Fruit fly (Drosophila melanogaster): ENCODE measurements around the gene CG7029.

CG7029 gene

dm6 chr3R:22718937-22719606 is 31.6 kb upstream of the CG7029 start:
- no peak for TF ChIP-seq Hr96 (GFP tag; optimal IDR thresholded peaks at IDR 0.05)
- no peak for TF ChIP-seq CG7101 (tag; optimal IDR thresholded peaks at IDR 0.05)
- TF ChIP-seq kay (GFP tag; ENCODE audit: borderline replicate concordance): no peak
- TF ChIP-seq Mnt (GFP tag; optimal IDR thresholded peaks at IDR 0.05): no peak

- TF ChIP-seq Hr96 (GFP tag; optimal IDR thresholded peaks at IDR 0.05): no peak
- TF ChIP-seq kay (GFP tag; ENCODE audit: borderline replicate concordance): no peak
- TF ChIP-seq bab1 (GFP tag; optimal IDR thresholded peaks at IDR 0.05): no peak
- no peak for TF ChIP-seq CG1620 (GFP tag; optimal IDR thresholded peaks at IDR 0.05)
- no peak for TF ChIP-seq cic (GFP tag; optimal IDR thresholded peaks at IDR 0.05)
- TF ChIP-seq CG11617 (GFP tag; optimal IDR thresholded peaks at IDR 0.05): no peak
- no peak for TF ChIP-seq ovo (GFP tag; optimal IDR thresholded peaks at IDR 0.05)
- TF ChIP-seq cnc (optimal IDR thresholded peaks at IDR 0.05): no peak
- no peak for TF ChIP-seq CG7101 (tag; optimal IDR thresholded peaks at IDR 0.05)
- no peak for TF ChIP-seq Mnt (GFP tag; optimal IDR thresholded peaks at IDR 0.05)
- TF ChIP-seq Crg-1 (GFP tag; optimal IDR thresholded peaks at IDR 0.05): no peak
- TF ChIP-seq CG12768 (GFP tag; optimal IDR thresholded peaks at IDR 0.05): no peak
- TF ChIP-seq CG14711 (tag; optimal IDR thresholded peaks at IDR 0.05): no peak
- TF ChIP-seq CG5204 (GFP tag; optimal IDR thresholded peaks at IDR 0.05): no peak
- TF ChIP-seq Clk (GFP tag; optimal IDR thresholded peaks at IDR 0.05): no peak
Observed at dm6 chr3R:22719607-22719949, 31.1 kb upstream of the CG7029 start.

dm6 chr3R:22720808-22721306 is 29.8 kb upstream of the CG7029 start, which contains the start of gene wge:
Gene wge, minus strand, starts transcription at chr3R:22721150.
- no peak for TF ChIP-seq Clk (GFP tag; optimal IDR thresholded peaks at IDR 0.05)
- TF ChIP-seq cic (GFP tag; optimal IDR thresholded peaks at IDR 0.05): no peak
- no peak for TF ChIP-seq pad (GFP tag; optimal IDR thresholded peaks at IDR 0.05)
- no peak for TF ChIP-seq cnc (optimal IDR thresholded peaks at IDR 0.05)
- TF ChIP-seq CG1620 (GFP tag; optimal IDR thresholded peaks at IDR 0.05): peak; percentile 9
- TF ChIP-seq CG12768 (GFP tag; optimal IDR thresholded peaks at IDR 0.05): peak; percentile 68
- peak; percentile 17 for TF ChIP-seq tj (GFP tag; optimal IDR thresholded peaks at IDR 0.05)
- no peak for TF ChIP-seq Crg-1 (GFP tag; optimal IDR thresholded peaks at IDR 0.05)
- TF ChIP-seq bab1 (GFP tag; optimal IDR thresholded peaks at IDR 0.05): peak; percentile 43
- peak; percentile 7 for TF ChIP-seq CG7101 (tag; optimal IDR thresholded peaks at IDR 0.05)
- TF ChIP-seq Hr96 (GFP tag; optimal IDR thresholded peaks at IDR 0.05): peak; percentile 29
- TF ChIP-seq kay (GFP tag; ENCODE audit: borderline replicate concordance): peak; percentile 99
- no peak for TF ChIP-seq CG5204 (GFP tag; optimal IDR thresholded peaks at IDR 0.05)
- peak; percentile 15 for TF ChIP-seq Mnt (GFP tag; optimal IDR thresholded peaks at IDR 0.05)
- TF ChIP-seq CG11617 (GFP tag; optimal IDR thresholded peaks at IDR 0.05): peak; percentile 27
- TF ChIP-seq CG7045 (GFP tag; optimal IDR thresholded peaks at IDR 0.05): no peak
- no peak for TF ChIP-seq CG14711 (tag; optimal IDR thresholded peaks at IDR 0.05)
- TF ChIP-seq CG33017 (tag; optimal IDR thresholded peaks at IDR 0.05): no peak
- no peak for TF ChIP-seq ovo (GFP tag; optimal IDR thresholded peaks at IDR 0.05)
- TF ChIP-seq toe (GFP tag; optimal IDR thresholded peaks at IDR 0.05): no peak

dm6 chr3R:22724149-22724973 is 26.3 kb upstream of the CG7029 start, which contains the start of gene Irp-1A:
Gene Irp-1A, minus strand, starts transcription at chr3R:22724587.
- TF ChIP-seq cnc (optimal IDR thresholded peaks at IDR 0.05) (no peak), bab1 (GFP tag; optimal IDR thresholded peaks at IDR 0.05) (peak; percentile 73), Mnt (GFP tag; optimal IDR thresholded peaks at IDR 0.05) (peak; percentile 59), Clk (GFP tag; optimal IDR thresholded peaks at IDR 0.05) (no peak), Hr96 (GFP tag; optimal IDR thresholded peaks at IDR 0.05) (no peak), CG7101 (tag; optimal IDR thresholded peaks at IDR 0.05) (peak; percentile 74), CG33017 (tag; optimal IDR thresholded peaks at IDR 0.05) (peak; percentile 77), CG1620 (GFP tag; optimal IDR thresholded peaks at IDR 0.05) (peak; percentile 17), tj (GFP tag; optimal IDR thresholded peaks at IDR 0.05) (peak; percentile 39), ovo (GFP tag; optimal IDR thresholded peaks at IDR 0.05) (no peak), CG12768 (GFP tag; optimal IDR thresholded peaks at IDR 0.05) (no peak), CG14711 (tag; optimal IDR thresholded peaks at IDR 0.05) (peak; percentile 76), CG11617 (GFP tag; optimal IDR thresholded peaks at IDR 0.05) (peak; percentile 68), kay (GFP tag; ENCODE audit: borderline replicate concordance) (no peak), cic (GFP tag; optimal IDR thresholded peaks at IDR 0.05) (peak; percentile 10), Crg-1 (GFP tag; optimal IDR thresholded peaks at IDR 0.05) (peak; percentile 7), toe (GFP tag; optimal IDR thresholded peaks at IDR 0.05) (peak; percentile 59), CG5204 (GFP tag; optimal IDR thresholded peaks at IDR 0.05) (no peak), pad (GFP tag; optimal IDR thresholded peaks at IDR 0.05) (peak; percentile 19), CG7045 (GFP tag; optimal IDR thresholded peaks at IDR 0.05) (peak; percentile 70)

dm6 chr3R:22726031-22726770 is 24.5 kb upstream of the CG7029 start, which contains the start of gene RNF220:
Gene RNF220, minus strand, starts transcription at chr3R:22726414.
- no peak for TF ChIP-seq CG7045 (GFP tag; optimal IDR thresholded peaks at IDR 0.05)
- peak; percentile 39 for TF ChIP-seq CG1620 (GFP tag; optimal IDR thresholded peaks at IDR 0.05)
- no peak for TF ChIP-seq Hr96 (GFP tag; optimal IDR thresholded peaks at IDR 0.05)
- peak; percentile 62 for TF ChIP-seq Mnt (GFP tag; optimal IDR thresholded peaks at IDR 0.05)
- no peak for TF ChIP-seq CG33017 (tag; optimal IDR thresholded peaks at IDR 0.05)
